Worm (Caenorhabditis elegans) whole organism, midembryonic: ENCODE measurements around the gene wdr-31.

Source experiments
- T22C8.4 ChIP-seq: fragments of 200-800 bp; sonication (Bioruptor generic); IDR thresholded peaks from 2 replicates; pipeline ENCODE4 v1.3.6; 2022; ENCODE audit warnings: missing genetic modification characterization, missing compliant biosample characterization
- cog-1 ChIP-seq: sonication (generic microtip); optimal IDR thresholded peaks from 2 replicates; lab custom pipeline; 2016; ENCODE audit warnings: missing genetic modification characterization, missing compliant biosample characterization
- flt-1 ChIP-seq: fragments of 200-800 bp; sonication (Bioruptor generic); IDR thresholded peaks from 2 replicates; pipeline ENCODE4 v1.3.6; 2022; ENCODE audit warnings: missing genetic modification characterization, missing compliant biosample characterization
- klf-2 ChIP-seq: fragments of 200-800 bp; sonication (Bioruptor generic); conservative IDR thresholded peaks from 2 replicates; pipeline ENCODE4 v1.3.6; 2022; ENCODE audit warnings: missing genetic modification reagents, missing genetic modification characterization, missing compliant biosample characterization
- med-1 ChIP-seq: sonication (generic microtip); optimal IDR thresholded peaks from 2 replicates; lab custom pipeline; 2017; ENCODE audit warnings: missing genetic modification characterization, mild to moderate bottlenecking, missing compliant biosample characterization, antibody characterized with exemption, missing genetic modification reagents; ENCODE audit not compliant: insufficient read depth
- ref-1 ChIP-seq: fragments of 200-800 bp; sonication (Bioruptor generic); conservative IDR thresholded peaks from 2 replicates; pipeline ENCODE4 v1.3.6; 2022; ENCODE audit warnings: missing genetic modification reagents, missing genetic modification characterization, missing compliant biosample characterization
- tab-1 ChIP-seq: fragments of 200-800 bp; sonication (Bioruptor generic); IDR thresholded peaks from 2 replicates; pipeline ENCODE4 v1.3.6; 2022; ENCODE audit warnings: missing genetic modification characterization, missing compliant biosample characterization
- ztf-23 ChIP-seq: fragments of 200-800 bp; sonication (Bioruptor generic); IDR thresholded peaks from 2 replicates; pipeline ENCODE4 v1.3.6; 2022; ENCODE audit warnings: missing genetic modification reagents, missing genetic modification characterization, missing compliant biosample characterization
- ztf-29 ChIP-seq: fragments of 200-800 bp; sonication (Bioruptor generic); IDR thresholded peaks from 2 replicates; pipeline ENCODE4 v1.3.6; 2022; ENCODE audit warnings: missing genetic modification reagents, missing genetic modification characterization, missing compliant biosample characterization

The wdr-31 gene

ce11 chrII:2681118-2681517 is 54.0 kb downstream of the wdr-31 start, which contains the start of gene F34D6.1:
TSS of gene F34D6.1 (minus strand) at chrII:2681218.
- no peak for TF ChIP-seq flt-1 (GFP tag; lab: Robert Waterston, UW)
- TF ChIP-seq klf-2 (GFP tag; lab: Robert Waterston, UW), result no peak
- no peak for TF ChIP-seq ztf-23 (GFP tag; lab: Robert Waterston, UW)
- TF ChIP-seq tab-1 (GFP tag; lab: Robert Waterston, UW), result no peak
- no peak for TF ChIP-seq ref-1 (GFP tag; lab: Robert Waterston, UW)
- TF ChIP-seq ztf-29, result no peak
- TF ChIP-seq T22C8.4 (GFP tag; lab: Robert Waterston, UW), result no peak
- no peak for TF ChIP-seq cog-1 (tag; lab: Kevin White, UChicago)
- no peak for TF ChIP-seq med-1 (GFP tag; lab: Kevin White, UChicago)
